Worm (Caenorhabditis elegans) whole organism, L2 larva: ENCODE measurements around the gene fipr-1.

Experiments
- C34F6.9 ChIP-seq: fragments of 150-350 bp; optimal IDR thresholded peaks from 2 replicates; lab custom pipeline; 2014; ENCODE audit warnings: missing biosample characterization, missing genetic modification characterization
- F13H6.1 ChIP-seq: sonication (generic microtip); optimal IDR thresholded peaks from 2 replicates; lab custom pipeline; 2016; ENCODE audit warnings: missing genetic modification characterization, missing compliant biosample characterization
- R02D3.7 ChIP-seq: fragments of 150-350 bp; optimal IDR thresholded peaks from 2 replicates; lab custom pipeline; 2014; ENCODE audit warnings: missing biosample characterization, missing genetic modification characterization
- ZK546.5 ChIP-seq: sonication (generic microtip); optimal IDR thresholded peaks from 2 replicates; lab custom pipeline; 2017; ENCODE audit warnings: missing biosample characterization, missing genetic modification characterization
- ama-1 ChIP-seq: fragments of 150-350 bp; optimal IDR thresholded peaks from 2 replicates; lab custom pipeline; 2018; ENCODE audit warnings: inconsistent platforms
- ceh-82 ChIP-seq: fragments of 150-350 bp; optimal IDR thresholded peaks from 2 replicates; lab custom pipeline; 2014; ENCODE audit warnings: missing biosample characterization, missing genetic modification characterization
- crh-2 ChIP-seq: sonication (generic microtip); optimal IDR thresholded peaks from 2 replicates; lab custom pipeline; 2017; ENCODE audit warnings: missing biosample characterization, missing genetic modification characterization
- dmd-4 ChIP-seq: sonication (generic microtip); optimal IDR thresholded peaks from 2 replicates; lab custom pipeline; 2017; ENCODE audit warnings: missing biosample characterization, missing genetic modification characterization
- egl-27 ChIP-seq: sonication (generic microtip); optimal IDR thresholded peaks from 3 replicates; lab custom pipeline; 2017; ENCODE audit warnings: missing biosample characterization, missing genetic modification reagents, missing genetic modification characterization
- elt-3 ChIP-seq: sonication (generic microtip); optimal IDR thresholded peaks from 2 replicates; lab custom pipeline; 2017; ENCODE audit warnings: missing biosample characterization, missing genetic modification characterization
- fos-1 ChIP-seq: fragments of 150-350 bp; optimal IDR thresholded peaks from 2 replicates; lab custom pipeline; 2014; ENCODE audit warnings: missing biosample characterization, missing genetic modification characterization
- gmeb-1 ChIP-seq: fragments of 150-350 bp; optimal IDR thresholded peaks from 2 replicates; lab custom pipeline; 2014; ENCODE audit warnings: missing biosample characterization, missing genetic modification characterization
- lin-13 ChIP-seq: fragments of 150-350 bp; optimal IDR thresholded peaks from 2 replicates; lab custom pipeline; 2014; ENCODE audit warnings: missing biosample characterization, missing genetic modification reagents, missing genetic modification characterization
- lin-39 ChIP-seq: fragments of 150-350 bp; optimal IDR thresholded peaks from 2 replicates; lab custom pipeline; 2014; ENCODE audit warnings: missing biosample characterization, missing genetic modification reagents, missing genetic modification characterization
- lsy-2 ChIP-seq, 2 experiments: fragments of 150-350 bp in 1 of 2; sonication (generic microtip) in 1 of 2; optimal IDR thresholded peaks; 2 replicates each; lab custom pipeline; 2014 to 2017; ENCODE audit warnings: missing biosample characterization in 2 of 2, missing genetic modification characterization in 2 of 2
- mab-5 ChIP-seq: fragments of 150-350 bp; optimal IDR thresholded peaks from 2 replicates; lab custom pipeline; 2014; ENCODE audit warnings: missing biosample characterization, missing genetic modification characterization
- mdl-1 ChIP-seq, 2 experiments: fragments of 150-350 bp in 1 of 2; sonication (generic microtip) in 1 of 2; optimal IDR thresholded peaks; 2 replicates each; lab custom pipeline; 2017; ENCODE audit warnings: missing biosample characterization in 2 of 2, missing genetic modification characterization in 2 of 2
- nhr-10 ChIP-seq: sonication (generic microtip); optimal IDR thresholded peaks from 2 replicates; lab custom pipeline; 2017; ENCODE audit warnings: missing biosample characterization, missing genetic modification characterization
- nhr-11 ChIP-seq: fragments of 150-350 bp; optimal IDR thresholded peaks from 2 replicates; lab custom pipeline; 2014; ENCODE audit warnings: missing biosample characterization, missing genetic modification characterization
- nhr-12 ChIP-seq: fragments of 150-350 bp; optimal IDR thresholded peaks from 2 replicates; lab custom pipeline; 2014; ENCODE audit warnings: missing biosample characterization, missing genetic modification characterization
- nhr-129 ChIP-seq: fragments of 150-350 bp; optimal IDR thresholded peaks from 2 replicates; lab custom pipeline; 2014; ENCODE audit warnings: missing biosample characterization, missing genetic modification characterization
- nhr-21 ChIP-seq: fragments of 150-350 bp; optimal IDR thresholded peaks from 2 replicates; lab custom pipeline; 2014; ENCODE audit warnings: missing biosample characterization, missing genetic modification characterization
- nhr-25 ChIP-seq: fragments of 150-350 bp; sonication (generic microtip); optimal IDR thresholded peaks from 3 replicates; lab custom pipeline; 2014; ENCODE audit warnings: missing biosample characterization, missing genetic modification characterization
- nhr-6 ChIP-seq: fragments of 150-350 bp; optimal IDR thresholded peaks from 2 replicates; lab custom pipeline; 2014; ENCODE audit warnings: missing biosample characterization, missing genetic modification characterization
- peb-1 ChIP-seq: fragments of 150-350 bp; optimal IDR thresholded peaks from 2 replicates; lab custom pipeline; 2014; ENCODE audit warnings: missing biosample characterization, missing genetic modification characterization
- sem-4 ChIP-seq: fragments of 150-350 bp; optimal IDR thresholded peaks from 2 replicates; lab custom pipeline; 2014; ENCODE audit warnings: missing biosample characterization, missing genetic modification reagents, missing genetic modification characterization
- sma-9 ChIP-seq, 2 experiments: fragments of 150-350 bp in 1 of 2; sonication (generic microtip) in 1 of 2; optimal IDR thresholded peaks; 2 replicates each; lab custom pipeline; 2014 to 2016; ENCODE audit warnings: missing genetic modification characterization in 2 of 2, mild to moderate bottlenecking in 1 of 2, missing biosample characterization in 1 of 2, missing compliant biosample characterization in 1 of 2, missing genetic modification reagents in 1 of 2, moderate library complexity in 1 of 2
- snpc-4 ChIP-seq: fragments of 150-350 bp; optimal IDR thresholded peaks from 2 replicates; lab custom pipeline; 2014; ENCODE audit warnings: missing biosample characterization, missing genetic modification characterization
- unc-39 ChIP-seq: fragments of 150-350 bp; optimal IDR thresholded peaks from 2 replicates; lab custom pipeline; 2014; ENCODE audit warnings: missing biosample characterization, missing genetic modification characterization
- unc-55 ChIP-seq: fragments of 150-350 bp; sonication (generic microtip); optimal IDR thresholded peaks from 3 replicates; lab custom pipeline; 2014; ENCODE audit warnings: missing biosample characterization, missing genetic modification reagents, missing genetic modification characterization
- unc-62 ChIP-seq: fragments of 150-350 bp; optimal IDR thresholded peaks from 2 replicates; lab custom pipeline; 2014; ENCODE audit warnings: missing biosample characterization, missing genetic modification reagents, missing genetic modification characterization
- zag-1 ChIP-seq: fragments of 150-350 bp; optimal IDR thresholded peaks from 2 replicates; lab custom pipeline; 2014; ENCODE audit warnings: missing biosample characterization, missing genetic modification characterization
- ztf-1 ChIP-seq: fragments of 200-800 bp; sonication (Bioruptor generic); conservative IDR thresholded peaks from 2 replicates; pipeline ENCODE4 v1.3.6; 2022; ENCODE audit warnings: missing genetic modification characterization, missing compliant biosample characterization
- ztf-11 ChIP-seq: sonication (generic microtip); optimal IDR thresholded peaks from 2 replicates; lab custom pipeline; 2017; ENCODE audit warnings: missing biosample characterization, missing genetic modification characterization

fipr-1 gene

DNA sequence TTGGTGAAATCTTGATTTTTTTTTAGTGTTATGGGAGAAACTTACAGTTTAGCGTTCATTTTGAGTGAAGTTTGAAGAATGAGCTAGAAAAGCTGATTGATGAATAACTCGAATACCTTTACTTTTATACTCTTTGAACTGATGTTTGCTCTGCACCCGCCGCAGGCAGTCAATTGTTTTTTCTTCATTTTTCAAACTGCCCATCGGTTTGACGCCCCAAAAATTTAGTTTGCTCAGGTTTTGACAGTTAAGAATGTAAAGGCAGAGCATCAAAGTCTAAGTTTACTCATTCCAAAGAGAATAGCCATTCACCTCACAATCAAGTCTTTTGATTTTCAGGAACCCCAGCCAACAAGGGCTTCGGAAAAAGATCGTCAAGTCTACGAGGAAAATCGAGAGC lies at the start of gene fipr-1:
Gene fipr-1 (minus strand): TSS at position 101 of the 400 bp plus-strand sequence.
- TF ChIP-seq mab-5 (tag; lab: Kevin White, UChicago) (no peak), R02D3.7 (tag; lab: Kevin White, UChicago) (no peak), crh-2 (tag; lab: Kevin White, UChicago) (no peak), dmd-4 (no peak), egl-27 (tag; lab: Kevin White, UChicago) (no peak), C34F6.9 (tag; lab: Kevin White, UChicago) (no peak), peb-1 (tag; lab: Kevin White, UChicago) (no peak), zag-1 (tag; lab: Kevin White, UChicago) (no peak), snpc-4 (tag; lab: Kevin White, UChicago) (no peak), unc-55 (GFP tag; lab: Kevin White, UChicago) (no peak), ceh-82 (no peak), mdl-1 (tag; optimal IDR thresholded peaks at IDR 0.05; lab: Kevin White, UChicago) (no peak), nhr-10 (tag; lab: Kevin White, UChicago) (no peak), unc-62 (GFP tag; lab: Kevin White, UChicago) (no peak), lin-39 (tag; lab: Kevin White, UChicago) (no peak), nhr-25 (tag; lab: Kevin White, UChicago) (no peak), ZK546.5 (tag; lab: Kevin White, UChicago) (no peak), sem-4 (tag; lab: Kevin White, UChicago) (no peak), fos-1 (tag; lab: Kevin White, UChicago) (no peak), ama-1 (lab: Kevin White, UChicago) (no peak)
- TF ChIP-seq, all 48 proteins: peak for 0

- TF ChIP-seq unc-39 (no peak), nhr-21 (tag; lab: Kevin White, UChicago) (peak; percentile 24), elt-3 (tag; lab: Kevin White, UChicago) (no peak), sma-9 (GFP tag; optimal IDR thresholded peaks at IDR 0.05; lab: Kevin White, UChicago) (peak; percentile 55), sma-9 (tag; optimal IDR thresholded peaks at IDR 0.05; lab: Kevin White, UChicago) (no peak), nhr-25 (tag; lab: Kevin White, UChicago) (peak; percentile 85), lin-13 (GFP tag; lab: Kevin White, UChicago) (no peak), nhr-6 (tag; lab: Kevin White, UChicago) (no peak), mab-5 (tag; lab: Kevin White, UChicago) (no peak), nhr-129 (tag; lab: Kevin White, UChicago) (peak; percentile 96), zag-1 (tag; lab: Kevin White, UChicago) (no peak), lsy-2 (tag; optimal IDR thresholded peaks at IDR 0.05; lab: Kevin White, UChicago) (peak in 1 of 2 experiments; percentile 12)
- TF ChIP-seq, all 48 proteins: peak for 5
Measured at ce11 chrV:12410416-12411001, 49.0 kb upstream of the fipr-1 start, which contains the start of gene hrg-2. TSS of gene hrg-2 (minus strand) at chrV:12410513.

ce11 chrV:12408996-12409395 lies 47.5 kb upstream of the fipr-1 start:
- peak; percentile 51 for TF ChIP-seq sma-9 (GFP tag; optimal IDR thresholded peaks at IDR 0.05; lab: Kevin White, UChicago)
- TF ChIP-seq sma-9 (tag; optimal IDR thresholded peaks at IDR 0.05; lab: Kevin White, UChicago), result no peak
- no peak for TF ChIP-seq nhr-12 (tag; lab: Kevin White, UChicago)
- peak; percentile 37 for TF ChIP-seq C34F6.9 (tag; lab: Kevin White, UChicago)
- peak; percentile 7 for TF ChIP-seq gmeb-1 (tag; lab: Kevin White, UChicago)
- TF ChIP-seq fos-1 (tag; lab: Kevin White, UChicago), result peak; percentile 44
- TF ChIP-seq unc-55 (GFP tag; lab: Kevin White, UChicago), result peak; percentile 53
- no peak for TF ChIP-seq egl-27 (tag; lab: Kevin White, UChicago)
- TF ChIP-seq ama-1 (lab: Kevin White, UChicago), result no peak
- TF ChIP-seq ztf-1 (GFP tag; lab: Robert Waterston, UW), result no peak
- no peak for TF ChIP-seq ztf-11 (tag; lab: Kevin White, UChicago)
- no peak for TF ChIP-seq nhr-21 (tag; lab: Kevin White, UChicago)
- TF ChIP-seq lin-13 (GFP tag; lab: Kevin White, UChicago), result no peak
- TF ChIP-seq lsy-2 (tag; optimal IDR thresholded peaks at IDR 0.05; lab: Kevin White, UChicago), result peak in 1 of 2 experiments; percentile 48
- TF ChIP-seq nhr-129 (tag; lab: Kevin White, UChicago), result peak; percentile 83
- TF ChIP-seq crh-2 (tag; lab: Kevin White, UChicago), result no peak

ce11 chrV:12408525-12408924 lies 47.0 kb upstream of the fipr-1 start, which contains the start of gene cdr-4:
TSS of gene cdr-4 (minus strand) at chrV:12408625.
- TF ChIP-seq F13H6.1 (tag; lab: Kevin White, UChicago), result no peak
- TF ChIP-seq nhr-11 (tag; lab: Kevin White, UChicago), result no peak
- TF ChIP-seq ama-1 (lab: Kevin White, UChicago), result no peak
- TF ChIP-seq unc-39, result no peak
